Worm (Caenorhabditis elegans): ENCODE results near the gene lep-2.
A peak's percentile ranks its signal among the peaks of the same experiment; 100 is the strongest.

Gene lep-2

DNA sequence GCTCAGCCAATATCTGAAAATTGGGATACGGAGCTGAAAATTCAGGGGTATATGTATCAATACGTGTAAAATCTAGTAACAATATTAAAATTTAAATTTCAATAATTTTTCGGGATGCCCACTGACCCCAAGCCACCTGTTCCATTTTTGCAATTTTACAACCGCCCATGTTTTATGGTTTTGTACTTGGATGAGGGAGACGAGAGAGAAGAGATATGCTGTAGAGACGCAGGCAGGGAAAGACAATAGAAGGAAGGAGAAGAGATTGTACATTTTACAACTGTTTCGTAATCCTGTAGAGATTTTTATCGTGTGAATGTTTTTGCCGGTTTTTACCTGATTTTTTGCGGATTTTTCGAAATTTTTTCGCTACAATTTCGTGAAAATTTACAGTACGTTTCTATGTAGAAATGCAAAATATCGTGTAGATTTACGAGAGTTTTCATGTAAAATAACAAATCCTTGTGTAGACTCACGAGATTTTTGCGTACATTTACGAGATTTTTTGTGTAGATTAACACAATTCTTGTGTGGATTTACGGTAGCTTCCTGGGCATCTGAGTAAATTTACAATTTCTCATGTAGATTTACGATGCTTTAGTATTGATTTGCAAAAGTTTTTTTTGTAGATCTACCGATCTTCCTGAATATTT lies 42.0 kb upstream of the lep-2 start (continued):
- TF ChIP-seq bed-2 (GFP tag; IDR thresholded peaks at IDR 0.05) (no peak), ceh-100 (GFP tag; IDR thresholded peaks at IDR 0.05) (no peak), bed-1 (GFP tag; IDR thresholded peaks at IDR 0.05) (no peak), attf-3 (GFP tag; conservative IDR thresholded peaks at IDR 0.05) (no peak)

DNA sequence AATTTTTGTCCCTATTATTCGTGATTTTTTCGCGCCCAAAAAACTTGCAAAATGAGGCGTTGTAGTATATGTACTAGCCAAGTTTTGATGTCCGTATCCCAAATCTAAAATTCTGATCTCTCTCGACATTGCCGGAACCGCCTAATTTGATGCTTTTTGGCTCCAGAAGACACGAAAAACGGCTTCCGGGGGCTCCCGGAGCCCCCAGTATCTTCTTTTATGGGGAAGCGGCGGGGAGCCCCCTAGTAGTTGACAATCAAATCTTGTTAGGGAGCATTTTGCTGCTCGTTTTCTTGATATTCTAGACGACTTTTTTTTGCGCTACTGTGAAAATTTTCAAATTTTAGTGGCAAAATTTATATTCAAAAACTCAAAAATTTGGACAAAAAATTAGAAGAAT lies 40.5 kb upstream of the lep-2 start:
- TF ChIP-seq Y79H2A.3 (GFP tag; conservative IDR thresholded peaks at IDR 0.05) (no peak), egrh-3 (GFP tag; IDR thresholded peaks at IDR 0.05) (no peak), nhr-80 (tag; optimal IDR thresholded peaks at IDR 0.05) (no peak), chd-7 (tag; optimal IDR thresholded peaks at IDR 0.05) (no peak), mel-28 (tag; optimal IDR thresholded peaks at IDR 0.05; ENCODE audit: borderline replicate concordance) (no peak), nhr-27 (tag; optimal IDR thresholded peaks at IDR 0.05) (no peak), ceh-58 (GFP tag; IDR thresholded peaks at IDR 0.05) (no peak), ccch-3 (GFP tag; optimal IDR thresholded peaks at IDR 0.05) (no peak), mes-4 (tag; optimal IDR thresholded peaks at IDR 0.05) (no peak), B0035.1 (tag; optimal IDR thresholded peaks at IDR 0.05) (no peak), lin-26 (GFP tag; IDR thresholded peaks at IDR 0.05) (no peak)

DNA sequence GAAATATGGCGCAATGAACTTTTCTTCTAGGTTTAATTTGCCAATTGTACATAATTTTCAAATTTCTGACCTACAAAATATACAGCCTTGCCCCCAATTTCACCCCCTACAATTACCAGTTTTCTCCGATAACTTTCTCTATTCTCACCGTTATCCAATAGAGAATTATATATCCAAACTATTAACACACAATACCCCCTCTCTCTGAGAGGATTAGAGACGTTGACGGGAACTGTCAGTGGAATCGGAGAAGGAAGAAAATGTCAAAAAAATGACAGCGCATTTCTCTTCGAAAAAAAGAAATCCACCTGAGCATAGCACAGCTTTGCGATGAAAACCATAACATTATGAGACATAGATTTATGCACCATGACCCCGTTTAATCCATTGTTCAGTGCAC lies 38.9 kb upstream of the lep-2 start:
- TF ChIP-seq sptf-2 (GFP tag; optimal IDR thresholded peaks at IDR 0.05), result no peak
- TF ChIP-seq B0336.3 (GFP tag; IDR thresholded peaks at IDR 0.05), result no peak
- no peak for TF ChIP-seq ceh-79 (tag; optimal IDR thresholded peaks at IDR 0.05)
- no peak for TF ChIP-seq fkh-3 (tag; optimal IDR thresholded peaks at IDR 0.05)
- no peak for TF ChIP-seq Y95B8A.8 (GFP tag; IDR thresholded peaks at IDR 0.05)
- TF ChIP-seq mel-28 (tag; optimal IDR thresholded peaks at IDR 0.05; ENCODE audit: borderline replicate concordance), result no peak
- no peak for TF ChIP-seq Y53F4B.3 (GFP tag; IDR thresholded peaks at IDR 0.05)
- TF ChIP-seq lir-1 (GFP tag; conservative IDR thresholded peaks at IDR 0.05), result no peak
- no peak for TF ChIP-seq nfyb-1 (GFP tag; IDR thresholded peaks at IDR 0.05)
- TF ChIP-seq hmg-1.2 (GFP tag; IDR thresholded peaks at IDR 0.05), result no peak
- no peak for TF ChIP-seq atf-7 (tag; optimal IDR thresholded peaks at IDR 0.05)
- no peak for TF ChIP-seq B0261.1 (tag; optimal IDR thresholded peaks at IDR 0.05)
- TF ChIP-seq zfh-2 (GFP tag; conservative IDR thresholded peaks at IDR 0.05), result no peak
- no peak for TF ChIP-seq mcd-1 (GFP tag; IDR thresholded peaks at IDR 0.05)
- TF ChIP-seq lin-26 (GFP tag; IDR thresholded peaks at IDR 0.05), result no peak
- TF ChIP-seq nfya-2 (GFP tag; IDR thresholded peaks at IDR 0.05), result no peak
- TF ChIP-seq nhr-27 (tag; optimal IDR thresholded peaks at IDR 0.05), result no peak

DNA sequence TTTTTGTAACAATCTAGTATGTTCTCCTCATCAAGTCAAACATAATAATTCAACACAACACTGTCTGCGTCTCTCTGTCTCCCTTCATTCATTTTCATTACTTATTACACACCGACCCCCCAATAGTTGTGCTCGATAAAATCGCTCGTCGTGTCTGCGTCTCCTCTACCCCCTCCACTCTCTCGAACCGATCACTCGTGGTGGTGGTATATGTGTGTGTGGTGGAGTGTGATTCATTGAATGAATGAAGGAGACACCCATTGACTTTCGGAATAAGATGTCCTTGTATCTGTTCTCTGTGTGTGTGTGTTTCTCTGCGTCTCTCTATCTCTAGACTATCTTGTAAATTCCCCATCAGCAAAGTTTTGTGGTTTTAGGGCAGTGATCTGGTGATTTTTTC lies 34.3 kb upstream of the lep-2 start:
- TF ChIP-seq pbrm-1 (GFP tag; IDR thresholded peaks at IDR 0.05) (no peak), ceh-100 (GFP tag; IDR thresholded peaks at IDR 0.05) (no peak), mcd-1 (GFP tag; IDR thresholded peaks at IDR 0.05) (0 out of 2 replicates have a peak, but pooled peaks have one; percentile 27), nhr-90 (tag; optimal IDR thresholded peaks at IDR 0.05) (no peak), snpc-4 (GFP tag; optimal IDR thresholded peaks at IDR 0.05) (no peak), snpc-4 (tag; optimal IDR thresholded peaks at IDR 0.05) (peak in 1 of 4 experiments; percentile 41), lsl-1 (GFP tag; optimal IDR thresholded peaks at IDR 0.05) (no peak), nfya-1 (tag; optimal IDR thresholded peaks at IDR 0.05; ENCODE audit: borderline replicate concordance, insufficient read depth) (no peak), ceh-27 (GFP tag; optimal IDR thresholded peaks at IDR 0.05) (peak; percentile 7), nhr-80 (tag; optimal IDR thresholded peaks at IDR 0.05) (peak; percentile 75), somi-1 (GFP tag; optimal IDR thresholded peaks at IDR 0.05) (no peak), F55B11.4 (tag; optimal IDR thresholded peaks at IDR 0.05; ENCODE audit: borderline replicate concordance, insufficient read depth) (no peak), hmg-1.2 (GFP tag; IDR thresholded peaks at IDR 0.05) (peak; percentile 84), lin-40 (tag; optimal IDR thresholded peaks at IDR 0.05) (peak; percentile 24), lir-1 (GFP tag; conservative IDR thresholded peaks at IDR 0.05) (no peak), mxl-1 (tag; optimal IDR thresholded peaks at IDR 0.05) (no peak), F57C9.4 (tag; optimal IDR thresholded peaks at IDR 0.05) (no peak), F49E8.2 (tag; optimal IDR thresholded peaks at IDR 0.05; ENCODE audit: insufficient read depth) (no peak), zim-3 (tag; optimal IDR thresholded peaks at IDR 0.05) (no peak), repo-1 (tag; optimal IDR thresholded peaks at IDR 0.05) (no peak)
